Worm (Caenorhabditis elegans) whole organism, young adult: ENCODE data around the gene R13D11.1.

Experiments
- F10E7.11 ChIP-seq: sonication (generic microtip); optimal IDR thresholded peaks from 2 replicates; lab custom pipeline; 2017; ENCODE audit warnings: mild to moderate bottlenecking, missing genetic modification characterization, moderate library complexity, missing compliant biosample characterization
- F37B4.10 ChIP-seq: fragments of 200-800 bp; sonication (Bioruptor generic); IDR thresholded peaks from 2 replicates; pipeline ENCODE4 v1.3.6; 2022; ENCODE audit warnings: missing genetic modification characterization, missing compliant biosample characterization
- F52B5.7 ChIP-seq: sonication (generic microtip); optimal IDR thresholded peaks from 2 replicates; lab custom pipeline; 2016; ENCODE audit warnings: mild to moderate bottlenecking, missing genetic modification characterization, missing compliant biosample characterization
- ama-1 ChIP-seq, 3 experiments: fragments of 150-350 bp in 1 of 3; sonication (generic microtip) in 2 of 3; optimal IDR thresholded peaks; 2 replicates each; lab custom pipeline; 2014 to 2018; ENCODE audit warnings: missing biosample characterization in 2 of 3, missing genetic modification characterization in 2 of 3, missing genetic modification reagents in 2 of 3
- ceh-79 ChIP-seq: sonication (generic microtip); optimal IDR thresholded peaks from 2 replicates; lab custom pipeline; 2017; ENCODE audit warnings: mild to moderate bottlenecking, missing genetic modification characterization, missing compliant biosample characterization
- dpff-1 ChIP-seq: sonication (generic microtip); optimal IDR thresholded peaks from 2 replicates; lab custom pipeline; 2017; ENCODE audit warnings: mild to moderate bottlenecking, missing genetic modification characterization, missing compliant biosample characterization
- repo-1 ChIP-seq: sonication (generic microtip); optimal IDR thresholded peaks from 2 replicates; lab custom pipeline; 2017; ENCODE audit warnings: mild to moderate bottlenecking, missing genetic modification characterization, missing compliant biosample characterization
- sea-2 ChIP-seq: fragments of 200-800 bp; sonication (Bioruptor generic); IDR thresholded peaks from 2 replicates; pipeline ENCODE4 v1.3.6; 2022; ENCODE audit warnings: missing genetic modification characterization, missing compliant biosample characterization
- snpc-4 ChIP-seq, 5 experiments: fragments of 150-350 bp in 1 of 5; sonication (generic microtip) in 4 of 5; optimal IDR thresholded peaks; 2 replicates each; lab custom pipeline; 2014 to 2018; ENCODE audit warnings: missing genetic modification characterization in 5 of 5, missing biosample characterization in 3 of 5, antibody characterized with exemption in 2 of 5, mild to moderate bottlenecking in 2 of 5, missing compliant biosample characterization in 2 of 5, missing genotype in 2 of 5, moderate library complexity in 2 of 5, missing genetic modification reagents in 1 of 5
- ztf-28 ChIP-seq: fragments of 200-800 bp; sonication (Bioruptor generic); IDR thresholded peaks from 2 replicates; pipeline ENCODE4 v1.3.6; 2022; ENCODE audit warnings: missing genetic modification reagents, missing genetic modification characterization, missing compliant biosample characterization

DNA sequence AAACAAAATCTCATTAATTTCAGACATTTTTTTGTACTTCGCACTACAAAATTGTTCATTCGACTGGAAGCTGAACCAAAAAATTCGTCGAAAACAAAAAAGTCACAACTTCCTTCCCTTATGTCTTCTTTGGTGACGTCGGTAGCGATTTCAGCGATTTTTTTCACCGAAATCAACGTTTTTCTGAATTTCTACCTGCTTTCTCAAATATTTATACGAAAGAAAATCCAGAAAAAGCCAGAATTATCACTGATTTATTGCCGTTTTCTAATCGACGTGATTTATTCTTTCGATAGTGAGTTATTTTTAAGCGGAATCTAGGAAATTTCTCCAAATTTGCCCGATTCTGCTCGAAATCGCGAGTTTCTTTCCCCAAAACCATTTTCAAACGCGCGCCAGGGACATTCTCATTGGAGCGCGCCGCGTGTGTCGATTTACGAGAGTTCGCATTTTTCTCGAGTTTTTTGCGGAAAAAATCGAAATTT, 42.4 kb upstream of the R13D11.1 start, which contains the start of gene srbc-58:
- TF ChIP-seq F37B4.10 (GFP tag; lab: Robert Waterston, UW) = no peak
- no peak for TF ChIP-seq snpc-4 (GFP tag; optimal IDR thresholded peaks at IDR 0.05; lab: Kevin White, UChicago)
- TF ChIP-seq snpc-4 (tag; optimal IDR thresholded peaks at IDR 0.05; lab: Kevin White, UChicago) = peak in 2 of 4 experiments; percentile 10 to 39
- no peak for TF ChIP-seq sea-2
- TF ChIP-seq ama-1 (optimal IDR thresholded peaks at IDR 0.05; lab: Kevin White, UChicago) = no peak
- peak in 1 of 2 experiments; percentile 52 for TF ChIP-seq ama-1 (GFP tag; optimal IDR thresholded peaks at IDR 0.05; lab: Kevin White, UChicago)
- TF ChIP-seq repo-1 (tag; lab: Kevin White, UChicago) = peak; percentile 24
- TF ChIP-seq ztf-28 = no peak
- no peak for TF ChIP-seq dpff-1 (tag; lab: Kevin White, UChicago)
- TF ChIP-seq F52B5.7 = no peak
- no peak for TF ChIP-seq F10E7.11 (tag; lab: Kevin White, UChicago)
- peak; percentile 8 for TF ChIP-seq ceh-79
